Worm (Caenorhabditis elegans): ENCODE measurements around the gene unc-103.
A peak's percentile ranks its signal among the peaks of the same experiment; 100 is the strongest.

Gene unc-103

ce11 chrIII:4193659-4194103 is 78.5 kb downstream of the unc-103 start, which contains the start of gene xbp-1 (continued):
- peak; percentile 97 for TF ChIP-seq mxl-3 (GFP tag; optimal IDR thresholded peaks at IDR 0.05)
- peak; percentile 74 to 93 for TF ChIP-seq mdl-1 (tag; optimal IDR thresholded peaks at IDR 0.05)
- TF ChIP-seq lin-29 (GFP tag; IDR thresholded peaks at IDR 0.05), result no peak
- TF ChIP-seq daf-19 (GFP tag; conservative IDR thresholded peaks at IDR 0.05), result peak; percentile 45; the same call in 1 of the 2 replicates
- no peak for TF ChIP-seq daf-8 (GFP tag; IDR thresholded peaks at IDR 0.05)
- TF ChIP-seq jun-1 (tag; optimal IDR thresholded peaks at IDR 0.05), result peak; percentile 93
- peak; percentile 49; the same call in 1 of the 2 replicates for TF ChIP-seq mdt-29 (GFP tag; IDR thresholded peaks at IDR 0.05)
- TF ChIP-seq F44E2.7 (GFP tag; IDR thresholded peaks at IDR 0.05), result no peak
- no peak for TF ChIP-seq lin-15B (tag; optimal IDR thresholded peaks at IDR 0.05)
- peak; percentile 68 for TF ChIP-seq nhr-102 (tag; optimal IDR thresholded peaks at IDR 0.05)
- 0 out of 2 replicates have a peak, but pooled peaks have one; percentile 17 for TF ChIP-seq mxl-2 (GFP tag; conservative IDR thresholded peaks at IDR 0.05)
- peak; percentile 51 to 87 for TF ChIP-seq hif-1 (tag; optimal IDR thresholded peaks at IDR 0.05)
- peak; percentile 23 for TF ChIP-seq spr-3 (GFP tag; optimal IDR thresholded peaks at IDR 0.05)
- 0 out of 2 replicates have a peak, but pooled peaks have one; percentile 23 for TF ChIP-seq snpc-1.2 (GFP tag; IDR thresholded peaks at IDR 0.05)
- TF ChIP-seq pqm-1 (tag; optimal IDR thresholded peaks at IDR 0.05), result peak; percentile 95
- peak; percentile 77 for TF ChIP-seq pha-4 (GFP tag; IDR thresholded peaks at IDR 0.05)
- no peak for TF ChIP-seq pha-4 (tag; optimal IDR thresholded peaks at IDR 0.05)
- no peak for TF ChIP-seq daf-12 (tag; optimal IDR thresholded peaks at IDR 0.05)
- TF ChIP-seq daf-16 (GFP tag; optimal IDR thresholded peaks at IDR 0.05), result peak; percentile 15 to 92
- peak; percentile 99 for TF ChIP-seq daf-16 (tag; optimal IDR thresholded peaks at IDR 0.05)
- TF ChIP-seq nhr-41 (GFP tag; IDR thresholded peaks at IDR 0.05), result peak; percentile 79
- 0 out of 2 replicates have a peak, but pooled peaks have one; percentile 64 for TF ChIP-seq nhr-42 (GFP tag; IDR thresholded peaks at IDR 0.05)
- TF ChIP-seq F37D6.2 (tag; optimal IDR thresholded peaks at IDR 0.05), result peak; percentile 64
- no peak for TF ChIP-seq cey-2 (tag; optimal IDR thresholded peaks at IDR 0.05; ENCODE audit: borderline replicate concordance, insufficient read depth)
- peak; percentile 84 for TF ChIP-seq zfp-3 (GFP tag; conservative IDR thresholded peaks at IDR 0.05)
- TF ChIP-seq duxl-1 (tag; optimal IDR thresholded peaks at IDR 0.05; ENCODE audit: poor library complexity), result peak; percentile 4
- no peak for TF ChIP-seq attf-4 (tag; optimal IDR thresholded peaks at IDR 0.05)
- TF ChIP-seq lsy-2 (tag; optimal IDR thresholded peaks at IDR 0.05), result peak; percentile 82 to 94
- TF ChIP-seq gei-8 (GFP tag; optimal IDR thresholded peaks at IDR 0.05), result no peak
- no peak for TF ChIP-seq aly-2 (tag; optimal IDR thresholded peaks at IDR 0.05)
- no peak for TF ChIP-seq lin-39 (tag; optimal IDR thresholded peaks at IDR 0.05)
- no peak for TF ChIP-seq nhr-237 (tag; optimal IDR thresholded peaks at IDR 0.05)
- peak; percentile 98 for TF ChIP-seq hlh-11 (tag; optimal IDR thresholded peaks at IDR 0.05)
- no peak for TF ChIP-seq lim-7 (GFP tag; IDR thresholded peaks at IDR 0.05)
- TF ChIP-seq dmd-6 (GFP tag; IDR thresholded peaks at IDR 0.05), result peak; percentile 98
- TF ChIP-seq dmd-8 (GFP tag; IDR thresholded peaks at IDR 0.05), result no peak
- TF ChIP-seq sdz-12 (GFP tag; optimal IDR thresholded peaks at IDR 0.05), result peak; percentile 50
- peak; percentile 96 for TF ChIP-seq nhr-11 (tag; optimal IDR thresholded peaks at IDR 0.05)
- TF ChIP-seq F49E8.2 (tag; optimal IDR thresholded peaks at IDR 0.05; ENCODE audit: borderline replicate concordance), result no peak
- TF ChIP-seq ama-1 (optimal IDR thresholded peaks at IDR 0.05), result peak; percentile 91
- peak; percentile 91 for TF ChIP-seq nhr-77 (tag; optimal IDR thresholded peaks at IDR 0.05)
- no peak for TF ChIP-seq Y5F2A.4 (GFP tag; optimal IDR thresholded peaks at IDR 0.05)
- no peak for TF ChIP-seq arid-1 (GFP tag; conservative IDR thresholded peaks at IDR 0.05)
- TF ChIP-seq egl-27 (tag; optimal IDR thresholded peaks at IDR 0.05), result peak; percentile 5
- peak; percentile 75 for TF ChIP-seq hmg-1.1 (GFP tag; IDR thresholded peaks at IDR 0.05)
- peak; percentile 85 for TF ChIP-seq php-3 (GFP tag; IDR thresholded peaks at IDR 0.05)
- TF ChIP-seq vab-7 (GFP tag; IDR thresholded peaks at IDR 0.05), result peak; percentile 71
- peak; percentile 92 for TF ChIP-seq rbr-2 (tag; optimal IDR thresholded peaks at IDR 0.05)
- peak; percentile 63; the same call in 1 of the 2 replicates for TF ChIP-seq dmd-9 (GFP tag; IDR thresholded peaks at IDR 0.05)
- no peak for TF ChIP-seq madf-5 (GFP tag; IDR thresholded peaks at IDR 0.05)
- peak; percentile 76 for TF ChIP-seq fkh-10 (GFP tag; optimal IDR thresholded peaks at IDR 0.05)

Measured in whole organism, L4 larva.